Fruit fly (Drosophila melanogaster): ENCODE results near the gene AlaRS-m.

DNA sequence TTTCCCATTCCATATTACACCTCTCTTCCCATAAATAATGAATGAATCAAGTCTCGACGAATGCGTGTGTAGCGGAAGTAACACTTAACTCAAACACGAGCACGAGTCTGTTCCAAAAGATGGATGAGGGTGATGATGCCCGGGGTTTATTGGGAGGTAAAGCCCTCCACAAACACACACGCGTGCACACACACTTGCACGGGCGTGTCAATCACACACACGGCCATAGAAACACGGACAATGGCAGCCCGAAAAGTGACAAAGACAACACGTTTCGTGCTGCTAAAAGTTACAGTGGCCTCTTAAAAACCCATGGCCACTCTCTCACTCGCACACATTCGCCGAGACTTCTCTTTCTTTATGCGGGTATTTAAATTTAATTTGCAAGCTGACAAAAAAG is 33.0 kb downstream of the AlaRS-m start:
- TF ChIP-seq CG8478 (optimal IDR thresholded peaks at IDR 0.05), result no peak
- TF ChIP-seq psq (optimal IDR thresholded peaks at IDR 0.05), result no peak
